Fruit fly (Drosophila melanogaster): ENCODE measurements around the gene ATPsyndelta.

Gene ATPsyndelta

DNA sequence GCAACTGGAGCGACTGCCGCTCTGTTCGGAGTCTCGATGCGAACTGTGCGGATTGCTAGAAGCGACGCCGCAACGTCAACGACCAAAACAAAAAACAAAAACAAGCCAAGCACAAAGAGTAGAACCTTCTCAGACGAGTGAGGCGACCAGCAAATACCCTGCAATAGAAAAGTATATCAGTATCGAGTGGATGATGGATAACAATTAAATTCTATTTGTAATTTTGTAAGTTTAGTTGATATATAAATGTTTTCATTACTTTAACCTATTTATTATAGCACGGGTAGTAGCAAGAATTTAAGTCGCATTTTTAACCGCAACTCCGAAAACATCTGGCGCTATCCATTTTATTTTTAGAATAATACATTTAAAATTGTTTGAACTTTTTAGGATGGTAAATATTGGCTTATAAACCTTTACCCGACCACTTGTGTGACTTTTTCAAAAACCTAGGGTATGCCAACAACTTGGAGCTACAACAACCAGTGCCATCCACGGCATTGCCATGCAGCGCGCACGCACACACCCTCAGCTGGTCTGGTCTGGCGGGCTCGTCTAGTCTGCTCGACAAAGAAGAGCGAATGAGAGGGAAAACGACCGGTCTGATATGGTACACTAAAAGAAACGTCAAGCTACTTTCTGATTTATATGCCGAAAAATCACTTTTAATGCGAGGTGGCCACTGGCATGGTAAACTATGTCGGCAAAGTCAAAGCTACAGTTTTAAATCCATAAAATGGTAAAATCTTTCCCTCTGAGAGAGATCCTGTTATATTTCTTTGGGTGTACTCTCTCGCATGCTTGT is 52.6 kb downstream of the ATPsyndelta start, which contains the start of gene CG12643 (continued):
- TF ChIP-seq CG30403 (GFP tag; optimal IDR thresholded peaks at IDR 0.05): peak; percentile 88
- TF ChIP-seq CG16813 (GFP tag; IDR thresholded peaks at IDR 0.05; ENCODE audit: partially characterized antibody): no peak
- peak; percentile 84 for TF ChIP-seq CG17186 (GFP tag; optimal IDR thresholded peaks at IDR 0.05)
- peak; percentile 83 for TF ChIP-seq CG6813 (GFP tag; optimal IDR thresholded peaks at IDR 0.05)
- TF ChIP-seq gem (tag; optimal IDR thresholded peaks at IDR 0.05): peak; percentile 89
- TF ChIP-seq zf30C (GFP tag; optimal IDR thresholded peaks at IDR 0.05): peak; percentile 91
- peak; percentile 46 for TF ChIP-seq CG8281 (tag; optimal IDR thresholded peaks at IDR 0.05)
- peak; percentile 72 for TF ChIP-seq nerfin-1 (tag; optimal IDR thresholded peaks at IDR 0.05)
- peak; percentile 30 for TF ChIP-seq Adf1 (GFP tag; IDR thresholded peaks at IDR 0.05)
- peak; percentile 13 for TF ChIP-seq gfzf (GFP tag; optimal IDR thresholded peaks at IDR 0.05)
- TF ChIP-seq zfh2 (GFP tag; optimal IDR thresholded peaks at IDR 0.05): peak; percentile 66
- TF ChIP-seq CG18011 (GFP tag; optimal IDR thresholded peaks at IDR 0.05): peak; percentile 56
- TF ChIP-seq sima (GFP tag; optimal IDR thresholded peaks at IDR 0.05): peak; percentile 66
- peak; percentile 75 for TF ChIP-seq CG14965 (GFP tag; optimal IDR thresholded peaks at IDR 0.05; ENCODE audit: borderline replicate concordance)
- peak; percentile 73 for TF ChIP-seq CG11085 (GFP tag; IDR thresholded peaks at IDR 0.05)
- peak; percentile 83 for TF ChIP-seq CG6765 (GFP tag; optimal IDR thresholded peaks at IDR 0.05)
- peak in 1 of 2 experiments; percentile 26 for TF ChIP-seq pan (optimal IDR thresholded peaks at IDR 0.05)
- TF ChIP-seq pan (GFP tag; optimal IDR thresholded peaks at IDR 0.05 in 1 of 2, IDR thresholded peaks at IDR 0.05 in 1 of 2): peak; percentile 51 to 93
- TF ChIP-seq Doc2 (GFP tag; IDR thresholded peaks at IDR 0.05): peak; percentile 70; the same call in 1 of the 2 replicates
- TF ChIP-seq NK7.1 (GFP tag; optimal IDR thresholded peaks at IDR 0.05): peak; percentile 86
- TF ChIP-seq tin (GFP tag; optimal IDR thresholded peaks at IDR 0.05): peak; percentile 94
- no peak for TF ChIP-seq Elba2 (GFP tag; optimal IDR thresholded peaks at IDR 0.05)
- TF ChIP-seq otp (GFP tag; IDR thresholded peaks at IDR 0.05): peak; percentile 95
- TF ChIP-seq MBD-R2 (GFP tag; IDR thresholded peaks at IDR 0.05): peak; percentile 66
- TF ChIP-seq zfh1 (GFP tag; IDR thresholded peaks at IDR 0.05): peak; percentile 96
- TF ChIP-seq twi (tag; optimal IDR thresholded peaks at IDR 0.05): peak; percentile 62
- peak; percentile 84 for TF ChIP-seq kay (GFP tag; optimal IDR thresholded peaks at IDR 0.05)
- peak; percentile 66 for TF ChIP-seq CG6854 (GFP tag; optimal IDR thresholded peaks at IDR 0.05)
- TF ChIP-seq Drgx (GFP tag; IDR thresholded peaks at IDR 0.05): peak; percentile 97
- peak; percentile 38 for TF ChIP-seq CG7928 (GFP tag; optimal IDR thresholded peaks at IDR 0.05)

DNA sequence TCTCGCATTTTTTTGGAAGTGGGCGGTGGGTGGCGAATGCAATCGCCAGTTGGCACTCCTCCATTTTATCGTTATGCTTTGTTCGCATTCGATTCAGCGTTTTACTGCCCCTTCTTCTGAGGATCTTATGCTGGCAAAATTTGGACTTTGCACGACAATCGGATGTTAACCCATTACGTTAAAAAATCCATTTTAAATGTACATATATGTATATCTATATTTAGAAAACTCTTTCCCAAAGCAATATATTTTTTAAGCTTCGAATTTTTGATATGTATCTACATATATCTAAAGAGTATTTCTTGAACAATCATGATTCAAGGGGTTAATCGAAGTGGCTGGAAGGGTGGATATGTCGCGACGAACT is 53.2 kb downstream of the ATPsyndelta start:
- TF ChIP-seq Meics (GFP tag; optimal IDR thresholded peaks at IDR 0.05) (no peak), CG2678 (tag; optimal IDR thresholded peaks at IDR 0.05) (no peak), jumu (GFP tag; optimal IDR thresholded peaks at IDR 0.05) (no peak), Mes4 (GFP tag; optimal IDR thresholded peaks at IDR 0.05) (no peak), abd-A (tag; optimal IDR thresholded peaks at IDR 0.05) (no peak), CG32532 (GFP tag; IDR thresholded peaks at IDR 0.05) (no peak), CG8388 (GFP tag; optimal IDR thresholded peaks at IDR 0.05) (no peak), CG8944 (GFP tag; optimal IDR thresholded peaks at IDR 0.05) (no peak), Trl (optimal IDR thresholded peaks at IDR 0.05) (peak in 1 of 2 experiments; percentile 8), Trl (GFP tag; optimal IDR thresholded peaks at IDR 0.05) (no peak), nom (GFP tag; optimal IDR thresholded peaks at IDR 0.05) (peak; percentile 94), dati (GFP tag; IDR thresholded peaks at IDR 0.05) (no peak), E2f2 (GFP tag; IDR thresholded peaks at IDR 0.05) (no peak), CG17802 (tag; optimal IDR thresholded peaks at IDR 0.05) (no peak), bsh (GFP tag; optimal IDR thresholded peaks at IDR 0.05) (peak in 1 of 2 experiments; percentile 54), al (GFP tag; IDR thresholded peaks at IDR 0.05) (no peak), B-H1 (GFP tag; IDR thresholded peaks at IDR 0.05) (no peak)

Data from whole organism, embryonic.